Fruit fly (Drosophila melanogaster): Measurements from ENCODE around the gene CG43057.

Gene CG43057

DNA sequence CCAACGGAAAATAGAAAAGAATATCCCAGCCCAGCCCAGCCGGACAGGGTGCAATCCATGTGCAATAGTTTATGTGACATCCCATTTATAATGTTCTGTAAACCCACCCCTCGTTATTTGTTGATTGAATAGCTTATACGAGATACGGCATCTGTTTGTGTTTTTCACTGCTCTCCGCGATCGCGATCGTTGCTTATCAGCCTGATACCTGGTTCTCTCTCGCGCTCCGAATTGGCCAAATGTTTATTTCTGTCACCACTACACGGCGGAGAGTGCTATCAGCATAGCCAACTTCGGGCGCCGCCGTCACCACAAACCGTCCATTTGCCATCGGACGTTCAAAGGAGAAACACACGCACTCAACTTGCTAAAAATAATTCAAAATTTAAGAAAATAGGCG lies 29.8 kb downstream of the CG43057 start, which contains the start of gene CG8353 (continued):
- no peak for TF ChIP-seq Hey (tag; optimal IDR thresholded peaks at IDR 0.05)
- TF ChIP-seq CG2120 (GFP tag; optimal IDR thresholded peaks at IDR 0.05), result peak; percentile 12
- TF ChIP-seq Trl (optimal IDR thresholded peaks at IDR 0.05), result peak in 1 of 2 experiments; percentile 62
- TF ChIP-seq Trl (GFP tag; optimal IDR thresholded peaks at IDR 0.05), result no peak
- TF ChIP-seq exex (tag; optimal IDR thresholded peaks at IDR 0.05), result peak; percentile 52
- no peak for TF ChIP-seq CG9727 (GFP tag; optimal IDR thresholded peaks at IDR 0.05)
- TF ChIP-seq MBD-R2 (GFP tag; IDR thresholded peaks at IDR 0.05), result 0 out of 2 replicates have a peak, but pooled peaks have one; percentile 23
- TF ChIP-seq CG13287 (GFP tag; IDR thresholded peaks at IDR 0.05; ENCODE audit: partially characterized antibody), result 0 out of 2 replicates have a peak, but pooled peaks have one; percentile 20
- TF ChIP-seq scrt (GFP tag; optimal IDR thresholded peaks at IDR 0.05), result no peak
- no peak for TF ChIP-seq CG18599 (GFP tag; optimal IDR thresholded peaks at IDR 0.05)
- no peak for TF ChIP-seq tx (GFP tag; optimal IDR thresholded peaks at IDR 0.05)
- no peak for TF ChIP-seq CG7839 (tag; optimal IDR thresholded peaks at IDR 0.05)
- TF ChIP-seq sens-2 (GFP tag; IDR thresholded peaks at IDR 0.05), result no peak
- no peak for TF ChIP-seq CG7556 (GFP tag; optimal IDR thresholded peaks at IDR 0.05)
- no peak for TF ChIP-seq CG30431 (GFP tag; optimal IDR thresholded peaks at IDR 0.05)
- TF ChIP-seq Nf-YB (GFP tag; optimal IDR thresholded peaks at IDR 0.05), result no peak
- TF ChIP-seq crc (GFP tag; optimal IDR thresholded peaks at IDR 0.05), result no peak
- TF ChIP-seq CG11247 (GFP tag; IDR thresholded peaks at IDR 0.05), result no peak
- TF ChIP-seq Drgx (GFP tag; IDR thresholded peaks at IDR 0.05), result peak; percentile 15; the same call in 1 of the 2 replicates
- no peak for TF ChIP-seq CG3838 (GFP tag; optimal IDR thresholded peaks at IDR 0.05)
- peak; percentile 80 for TF ChIP-seq mirr (GFP tag; optimal IDR thresholded peaks at IDR 0.05)
- TF ChIP-seq pan (optimal IDR thresholded peaks at IDR 0.05), result no peak
- TF ChIP-seq pan (GFP tag; optimal IDR thresholded peaks at IDR 0.05 in 1 of 2, IDR thresholded peaks at IDR 0.05 in 1 of 2), result no peak
- no peak for TF ChIP-seq CG2678 (tag; optimal IDR thresholded peaks at IDR 0.05)
- TF ChIP-seq vfl (GFP tag; optimal IDR thresholded peaks at IDR 0.05), result no peak
- 0 out of 3 replicates have a peak, but pooled peaks have one; percentile 6 for TF ChIP-seq row (GFP tag; IDR thresholded peaks at IDR 0.05)
- no peak for TF ChIP-seq CG12071 (GFP tag; optimal IDR thresholded peaks at IDR 0.05)
- TF ChIP-seq CG9817 (tag; optimal IDR thresholded peaks at IDR 0.05), result no peak
- no peak for TF ChIP-seq CG7745 (tag; optimal IDR thresholded peaks at IDR 0.05)
- TF ChIP-seq Sin3A (optimal IDR thresholded peaks at IDR 0.05), result no peak
- TF ChIP-seq wek (GFP tag; optimal IDR thresholded peaks at IDR 0.05), result peak; percentile 71
- TF ChIP-seq Dad (GFP tag; optimal IDR thresholded peaks at IDR 0.05), result no peak
- no peak for TF ChIP-seq CG30403 (GFP tag; optimal IDR thresholded peaks at IDR 0.05)
- TF ChIP-seq Gsc (GFP tag; IDR thresholded peaks at IDR 0.05), result no peak
- TF ChIP-seq CG2199 (GFP tag; IDR thresholded peaks at IDR 0.05), result no peak
- TF ChIP-seq CG11398 (GFP tag; optimal IDR thresholded peaks at IDR 0.05), result no peak
- peak; percentile 42; the same call in 1 of the 2 replicates for TF ChIP-seq Adf1 (GFP tag; IDR thresholded peaks at IDR 0.05)
- 0 out of 3 replicates have a peak, but pooled peaks have one; percentile 50 for TF ChIP-seq zfh1 (GFP tag; IDR thresholded peaks at IDR 0.05)
- peak; percentile 29 for TF ChIP-seq Jarid2 (GFP tag; optimal IDR thresholded peaks at IDR 0.05)
- TF ChIP-seq CG7963 (GFP tag; IDR thresholded peaks at IDR 0.05; ENCODE audit: partially characterized antibody), result no peak
- no peak for TF ChIP-seq Dfd (GFP tag; optimal IDR thresholded peaks at IDR 0.05)
- no peak for TF ChIP-seq slp2 (GFP tag; optimal IDR thresholded peaks at IDR 0.05)
- no peak for TF ChIP-seq da (GFP tag; optimal IDR thresholded peaks at IDR 0.05)
- no peak for TF ChIP-seq nau (GFP tag; optimal IDR thresholded peaks at IDR 0.05)
- no peak for TF ChIP-seq Rx (GFP tag; IDR thresholded peaks at IDR 0.05)
- no peak for TF ChIP-seq CG2712 (tag; optimal IDR thresholded peaks at IDR 0.05)
- TF ChIP-seq CG9797 (GFP tag; optimal IDR thresholded peaks at IDR 0.05), result no peak
- no peak for TF ChIP-seq Lhr (GFP tag; optimal IDR thresholded peaks at IDR 0.05)
- TF ChIP-seq CG6854 (GFP tag; optimal IDR thresholded peaks at IDR 0.05), result peak; percentile 27
- no peak for TF ChIP-seq fd102C (GFP tag; optimal IDR thresholded peaks at IDR 0.05)
- no peak for TF ChIP-seq CoRest (tag; optimal IDR thresholded peaks at IDR 0.05)
- no peak for TF ChIP-seq CG10147 (GFP tag; optimal IDR thresholded peaks at IDR 0.05)

Measured in whole organism, embryonic.